Worm (Caenorhabditis elegans): ENCODE measurements around the gene grl-24.

- TF ChIP-seq nhr-237 (tag; optimal IDR thresholded peaks at IDR 0.05), result no peak
- TF ChIP-seq blmp-1 (tag; optimal IDR thresholded peaks at IDR 0.05), result no peak
- TF ChIP-seq nhr-28 (tag; optimal IDR thresholded peaks at IDR 0.05), result no peak
- TF ChIP-seq unc-62 (GFP tag; optimal IDR thresholded peaks at IDR 0.05), result no peak
- no peak for TF ChIP-seq ztf-11 (tag; optimal IDR thresholded peaks at IDR 0.05)
- no peak for TF ChIP-seq elt-3 (tag; optimal IDR thresholded peaks at IDR 0.05)
- no peak for TF ChIP-seq lin-13 (tag; optimal IDR thresholded peaks at IDR 0.05)
- TF ChIP-seq lin-32 (GFP tag; optimal IDR thresholded peaks at IDR 0.05), result no peak
- TF ChIP-seq snpc-4 (tag; optimal IDR thresholded peaks at IDR 0.05), result no peak
- no peak for TF ChIP-seq drap-1 (GFP tag; optimal IDR thresholded peaks at IDR 0.05)
Measured at ce11 chrIV:17437038-17437437, 38.6 kb downstream of the grl-24 start, which contains the start of gene C06A12.8.

Measured in whole organism, mixed stage, embryonic.